Fruit fly (Drosophila melanogaster) whole organism, embryonic: Measurements from ENCODE around the gene Iru.

Source experiments
- CG10209 ChIP-seq: fragments of 200-800 bp; sonication (Bioruptor generic); optimal IDR thresholded peaks from 3 replicates; lab custom pipeline; 2017; ENCODE audit warnings: missing biosample characterization, mild to moderate bottlenecking, missing genetic modification characterization, missing genetic modification reagents
- CG10543 ChIP-seq: fragments of 200-800 bp; sonication (Bioruptor generic); optimal IDR thresholded peaks from 3 replicates; lab custom pipeline; 2017; ENCODE audit warnings: missing biosample characterization, mild to moderate bottlenecking, missing genetic modification characterization, moderate library complexity
- CG12219 ChIP-seq: fragments of 200-800 bp; sonication (Bioruptor generic); optimal IDR thresholded peaks from 3 replicates; lab custom pipeline; 2018; ENCODE audit warnings: missing biosample characterization, mild to moderate bottlenecking, missing genetic modification characterization
- CG12744 ChIP-seq: fragments of 200-800 bp; sonication (Bioruptor generic); optimal IDR thresholded peaks from 2 replicates; lab custom pipeline; 2016; ENCODE audit warnings: missing biosample characterization, missing genetic modification characterization
- CG12769 ChIP-seq: fragments of 200-800 bp; sonication (Bioruptor generic); optimal IDR thresholded peaks from 2 replicates; lab custom pipeline; 2019; ENCODE audit warnings: missing biosample characterization, mild to moderate bottlenecking, missing genetic modification characterization, moderate library complexity
- CG13624 ChIP-seq: fragments of 200-800 bp; sonication (Bioruptor generic); optimal IDR thresholded peaks from 2 replicates; lab custom pipeline; 2016; ENCODE audit warnings: missing biosample characterization, missing genetic modification characterization
- CG14667 ChIP-seq: fragments of 200-800 bp; sonication (Bioruptor generic); IDR thresholded peaks from 2 replicates; pipeline ENCODE4 v1.3.6; 2022; ENCODE audit warnings: missing biosample characterization, missing genetic modification characterization
- CG15073 ChIP-seq: fragments of 200-800 bp; sonication (Bioruptor generic); optimal IDR thresholded peaks from 2 replicates; lab custom pipeline; 2016; ENCODE audit warnings: missing biosample characterization, missing genetic modification characterization
- CG1603 ChIP-seq: fragments of 200-800 bp; sonication (Bioruptor generic); optimal IDR thresholded peaks from 2 replicates; lab custom pipeline; 2019; ENCODE audit warnings: missing biosample characterization, mild to moderate bottlenecking, missing genetic modification characterization, moderate library complexity
- CG17186 ChIP-seq: fragments of 200-800 bp; sonication (Bioruptor generic); optimal IDR thresholded peaks from 3 replicates; lab custom pipeline; 2017; ENCODE audit warnings: missing biosample characterization, missing genetic modification reagents, missing genetic modification characterization
- CG17385 ChIP-seq: fragments of 200-800 bp; sonication (Bioruptor generic); optimal IDR thresholded peaks from 3 replicates; lab custom pipeline; 2018; ENCODE audit warnings: missing biosample characterization, mild to moderate bottlenecking, missing genetic modification characterization
- CG17912 ChIP-seq: fragments of 200-800 bp; sonication (Bioruptor generic); optimal IDR thresholded peaks from 2 replicates; lab custom pipeline; 2018; ENCODE audit warnings: missing biosample characterization, mild to moderate bottlenecking, missing genetic modification characterization
- CG18011 ChIP-seq: fragments of 200-800 bp; sonication (Bioruptor generic); optimal IDR thresholded peaks from 2 replicates; lab custom pipeline; 2017; ENCODE audit warnings: missing biosample characterization, missing genetic modification characterization, mild to moderate bottlenecking, moderate library complexity, missing genotype
- CG2889 ChIP-seq: fragments of 200-800 bp; sonication (Bioruptor generic); IDR thresholded peaks from 3 replicates; pipeline ENCODE4 v1.3.6; 2022; ENCODE audit warnings: missing biosample characterization, missing genetic modification characterization
- CG30403 ChIP-seq: fragments of 200-800 bp; sonication (Bioruptor generic); optimal IDR thresholded peaks from 3 replicates; lab custom pipeline; 2016; ENCODE audit warnings: missing biosample characterization, missing genetic modification characterization
- CG4282 ChIP-seq: fragments of 200-800 bp; sonication (Bioruptor generic); optimal IDR thresholded peaks from 2 replicates; lab custom pipeline; 2016; ENCODE audit warnings: missing biosample characterization, missing genetic modification characterization
- CG4424 ChIP-seq: fragments of 200-800 bp; sonication (Bioruptor generic); optimal IDR thresholded peaks from 3 replicates; lab custom pipeline; 2016; ENCODE audit warnings: missing biosample characterization, missing genetic modification characterization
- CG4854 ChIP-seq: fragments of 200-800 bp; sonication (Bioruptor generic); optimal IDR thresholded peaks from 2 replicates; lab custom pipeline; 2016; ENCODE audit warnings: missing biosample characterization, missing genetic modification characterization, inconsistent platforms
- CG6175 ChIP-seq: fragments of 200-800 bp; sonication (Bioruptor generic); IDR thresholded peaks from 3 replicates; pipeline ENCODE4 v1.3.6; 2022; ENCODE audit warnings: missing biosample characterization, missing genetic modification characterization
- CG7271 ChIP-seq: fragments of 200-800 bp; sonication (Bioruptor generic); optimal IDR thresholded peaks from 2 replicates; lab custom pipeline; 2018; ENCODE audit warnings: missing biosample characterization, mild to moderate bottlenecking, missing genetic modification characterization, moderate library complexity
- CG7556 ChIP-seq: fragments of 200-800 bp; sonication (Bioruptor generic); optimal IDR thresholded peaks from 2 replicates; lab custom pipeline; 2017; ENCODE audit warnings: missing biosample characterization, mild to moderate bottlenecking, missing genetic modification characterization
- CG7786 ChIP-seq: fragments of 200-800 bp; sonication (Bioruptor generic); optimal IDR thresholded peaks from 2 replicates; lab custom pipeline; 2016; ENCODE audit warnings: missing biosample characterization, missing genetic modification characterization
- CG7963 ChIP-seq: fragments of 200-800 bp; sonication (Bioruptor generic); IDR thresholded peaks from 3 replicates; pipeline ENCODE4 v1.3.6; 2022; ENCODE audit warnings: missing biosample characterization, missing genetic modification characterization; ENCODE audit not compliant: partially characterized antibody
- CG8089 ChIP-seq: fragments of 200-800 bp; sonication (Bioruptor generic); optimal IDR thresholded peaks from 3 replicates; lab custom pipeline; 2016; ENCODE audit warnings: missing biosample characterization, missing genetic modification characterization
- CG8281 ChIP-seq: fragments of 200-800 bp; sonication (Bioruptor generic); optimal IDR thresholded peaks from 2 replicates; lab custom pipeline; 2018; ENCODE audit warnings: missing biosample characterization, mild to moderate bottlenecking, missing genetic modification characterization, moderate library complexity
- CG8290 ChIP-seq, 3 experiments: fragments of 200-800 bp; sonication (Bioruptor generic); optimal IDR thresholded peaks; 2 replicates each; lab custom pipeline; 2016 to 2019; ENCODE audit warnings: missing biosample characterization in 3 of 3, missing genetic modification characterization in 3 of 3, mild to moderate bottlenecking in 2 of 3, moderate library complexity in 1 of 3
- CG8388 ChIP-seq: fragments of 200-800 bp; sonication (Bioruptor generic); optimal IDR thresholded peaks from 2 replicates; lab custom pipeline; 2019; ENCODE audit warnings: missing biosample characterization, mild to moderate bottlenecking, missing genetic modification characterization, moderate library complexity
- CTCF ChIP-seq: fragments of 200-800 bp; sonication (Bioruptor generic); optimal IDR thresholded peaks from 2 replicates; lab custom pipeline; 2017; ENCODE audit warnings: missing biosample characterization, mild to moderate bottlenecking, missing genetic modification characterization, moderate library complexity
- D ChIP-seq, 2 experiments: fragments of 200-800 bp in 1 of 2; fragments of >200 bp in 1 of 2; sonication (Bioruptor generic) in 1 of 2; optimal IDR thresholded peaks; 2 replicates in 1 of 2; 3 replicates in 1 of 2; lab custom pipeline; 2017; ENCODE audit warnings: mild to moderate bottlenecking in 1 of 2, missing biosample characterization in 1 of 2, missing genetic modification characterization in 1 of 2, missing genetic modification reagents in 1 of 2
- Fer2 ChIP-seq: fragments of 200-800 bp; sonication (Bioruptor generic); optimal IDR thresholded peaks from 2 replicates; lab custom pipeline; 2018; ENCODE audit warnings: missing biosample characterization, mild to moderate bottlenecking, missing genetic modification characterization, moderate library complexity
- Jarid2 ChIP-seq: fragments of 200-800 bp; sonication (Bioruptor generic); optimal IDR thresholded peaks from 3 replicates; lab custom pipeline; 2017; ENCODE audit warnings: mild to moderate bottlenecking, missing biosample characterization, missing genetic modification reagents, missing genetic modification characterization
- NC2α ChIP-seq: fragments of 200-800 bp; sonication (Bioruptor generic); optimal IDR thresholded peaks from 2 replicates; lab custom pipeline; 2016; ENCODE audit warnings: missing biosample characterization, missing genetic modification characterization
- Nf-YC ChIP-seq: fragments of 200-800 bp; optimal IDR thresholded peaks from 3 replicates; lab custom pipeline; 2019; ENCODE audit warnings: missing biosample characterization, mild to moderate bottlenecking, missing genetic modification characterization, moderate library complexity
- Xbp1 ChIP-seq: fragments of 200-800 bp; sonication (Bioruptor generic); optimal IDR thresholded peaks from 3 replicates; lab custom pipeline; 2016; ENCODE audit warnings: missing biosample characterization, mild to moderate bottlenecking, missing genetic modification characterization
- bbx ChIP-seq: fragments of 200-800 bp; sonication (Bioruptor generic); IDR thresholded peaks from 2 replicates; pipeline ENCODE4 v1.3.6; 2022; ENCODE audit warnings: missing biosample characterization, missing genetic modification characterization; ENCODE audit not compliant: partially characterized antibody
- br ChIP-seq: fragments of >200 bp; optimal IDR thresholded peaks from 2 replicates; lab custom pipeline; 2017
- crc ChIP-seq: fragments of 200-800 bp; sonication (Bioruptor generic); optimal IDR thresholded peaks from 2 replicates; lab custom pipeline; 2016; ENCODE audit warnings: missing biosample characterization, missing genetic modification characterization
- da ChIP-seq: fragments of 200-800 bp; sonication (Bioruptor generic); optimal IDR thresholded peaks from 2 replicates; lab custom pipeline; 2016; ENCODE audit warnings: missing biosample characterization, missing genetic modification characterization
- danr ChIP-seq: fragments of 200-800 bp; sonication (Bioruptor generic); IDR thresholded peaks from 2 replicates; pipeline ENCODE4 v1.3.6; 2022; ENCODE audit warnings: missing biosample characterization, missing genetic modification characterization
- disco-r ChIP-seq: fragments of 200-800 bp; sonication (Bioruptor generic); optimal IDR thresholded peaks from 2 replicates; lab custom pipeline; 2016; ENCODE audit warnings: missing biosample characterization, missing genetic modification characterization
- fd102C ChIP-seq: fragments of 200-800 bp; sonication (Bioruptor generic); optimal IDR thresholded peaks from 2 replicates; lab custom pipeline; 2018; ENCODE audit warnings: missing biosample characterization, mild to moderate bottlenecking, missing genetic modification characterization, moderate library complexity
- fru ChIP-seq: fragments of >200 bp; optimal IDR thresholded peaks from 2 replicates; lab custom pipeline; 2017
- fu2 ChIP-seq: fragments of 200-800 bp; sonication (Bioruptor generic); optimal IDR thresholded peaks from 2 replicates; lab custom pipeline; 2016; ENCODE audit warnings: missing biosample characterization, missing genetic modification characterization
- inv ChIP-seq: fragments of 200-800 bp; sonication (Bioruptor generic); IDR thresholded peaks from 2 replicates; pipeline ENCODE4 v1.3.6; 2022; ENCODE audit warnings: missing biosample characterization, missing genetic modification characterization; ENCODE audit not compliant: partially characterized antibody
- repo ChIP-seq: fragments of 200-800 bp; sonication (Bioruptor generic); optimal IDR thresholded peaks from 2 replicates; lab custom pipeline; 2016; ENCODE audit warnings: missing biosample characterization, missing genetic modification characterization
- rib ChIP-seq: fragments of 200-800 bp; sonication (Bioruptor generic); IDR thresholded peaks from 2 replicates; pipeline ENCODE4 v1.3.6; 2022; ENCODE audit warnings: missing biosample characterization, missing genetic modification characterization
- salm ChIP-seq: fragments of 200-800 bp; sonication (Bioruptor generic); optimal IDR thresholded peaks from 2 replicates; lab custom pipeline; 2018; ENCODE audit warnings: missing biosample characterization, mild to moderate bottlenecking, missing genetic modification characterization
- tgo ChIP-seq: fragments of 200-800 bp; sonication (Bioruptor generic); IDR thresholded peaks from 3 replicates; pipeline ENCODE4 v1.3.6; 2022; ENCODE audit warnings: missing biosample characterization, missing genetic modification characterization
- tio ChIP-seq: fragments of 200-800 bp; sonication (Bioruptor generic); optimal IDR thresholded peaks from 2 replicates; lab custom pipeline; 2017; ENCODE audit warnings: missing biosample characterization, missing genetic modification characterization, inconsistent platforms
- tna ChIP-seq: fragments of 200-800 bp; sonication (Bioruptor generic); IDR thresholded peaks from 2 replicates; pipeline ENCODE4 v1.3.6; 2022; ENCODE audit warnings: missing biosample characterization, missing genetic modification characterization; ENCODE audit not compliant: partially characterized antibody
- tup ChIP-seq: fragments of 200-800 bp; sonication (Bioruptor generic); optimal IDR thresholded peaks from 2 replicates; lab custom pipeline; 2016; ENCODE audit warnings: missing biosample characterization, mild to moderate bottlenecking, missing genetic modification characterization, moderate library complexity

The Iru gene

dm6 chr3R:9039448-9039847 is 33.2 kb downstream of the Iru start, which contains the start of gene neur (continued):
- TF ChIP-seq CG17385 (GFP tag; lab: Kevin White, UChicago), result no peak
- TF ChIP-seq NC2α (GFP tag; lab: Kevin White, UChicago), result no peak
- TF ChIP-seq CG13624 (GFP tag; lab: Kevin White, UChicago), result no peak
- no peak for TF ChIP-seq fd102C (GFP tag; lab: Kevin White, UChicago)
- TF ChIP-seq tgo (GFP tag; lab: Robert Waterston, UW), result peak; percentile 29; the same call in 2 of the 3 replicates
- peak; percentile 35 for TF ChIP-seq CG4854
- TF ChIP-seq CG7271 (tag; lab: Kevin White, UChicago), result no peak
- peak; percentile 38 for TF ChIP-seq CG17186
- TF ChIP-seq inv, result peak; percentile 65
- no peak for TF ChIP-seq danr (GFP tag; lab: Robert Waterston, UW)
- no peak for TF ChIP-seq crc (GFP tag; lab: Kevin White, UChicago)
- no peak for TF ChIP-seq CG8089 (GFP tag; lab: Kevin White, UChicago)
- TF ChIP-seq CG7556 (GFP tag; lab: Kevin White, UChicago), result no peak
- TF ChIP-seq fru, result no peak
- no peak for TF ChIP-seq CG18011 (GFP tag; lab: Kevin White, UChicago)
- peak; percentile 26 for TF ChIP-seq CG30403 (GFP tag; lab: Kevin White, UChicago)
- TF ChIP-seq CG10543 (GFP tag; lab: Kevin White, UChicago), result no peak
- TF ChIP-seq CTCF (GFP tag; lab: Kevin White, UChicago), result peak; percentile 7
- no peak for TF ChIP-seq CG2889 (GFP tag; lab: Robert Waterston, UW)
- no peak for TF ChIP-seq br
- TF ChIP-seq CG1603 (tag; lab: Kevin White, UChicago), result peak; percentile 29
- TF ChIP-seq CG8290 (GFP tag; optimal IDR thresholded peaks at IDR 0.05; lab: Kevin White, UChicago), result peak; percentile 24
- peak in 1 of 2 experiments; percentile 1 for TF ChIP-seq CG8290 (tag; optimal IDR thresholded peaks at IDR 0.05; lab: Kevin White, UChicago)
- peak; percentile 60; the same call in 1 of the 2 replicates for TF ChIP-seq bbx (GFP tag; lab: Robert Waterston, UW)
- TF ChIP-seq rib (GFP tag; lab: Robert Waterston, UW), result no peak
- no peak for TF ChIP-seq CG15073 (GFP tag; lab: Kevin White, UChicago)
- TF ChIP-seq CG8281 (tag; lab: Kevin White, UChicago), result no peak
- no peak for TF ChIP-seq fu2 (GFP tag; lab: Kevin White, UChicago)
- TF ChIP-seq salm, result no peak
- TF ChIP-seq CG7963 (GFP tag; lab: Robert Waterston, UW), result peak; percentile 40; the same call in 1 of the 3 replicates
- TF ChIP-seq CG12219 (GFP tag; lab: Kevin White, UChicago), result no peak
- TF ChIP-seq da, result no peak
- TF ChIP-seq CG17912 (GFP tag; lab: Kevin White, UChicago), result no peak
- TF ChIP-seq CG14667 (GFP tag; lab: Robert Waterston, UW), result no peak
- no peak for TF ChIP-seq CG7786
- TF ChIP-seq D (optimal IDR thresholded peaks at IDR 0.05; lab: Kevin White, UChicago), result no peak
- TF ChIP-seq D (GFP tag; optimal IDR thresholded peaks at IDR 0.05; lab: Kevin White, UChicago), result no peak
- TF ChIP-seq Xbp1 (GFP tag; lab: Kevin White, UChicago), result no peak
- TF ChIP-seq Nf-YC, result peak; percentile 41
- TF ChIP-seq tup (GFP tag; lab: Kevin White, UChicago), result no peak
- TF ChIP-seq CG12744 (GFP tag; lab: Kevin White, UChicago), result no peak
- TF ChIP-seq Fer2 (tag; lab: Kevin White, UChicago), result no peak
- TF ChIP-seq CG10209 (GFP tag; lab: Kevin White, UChicago), result no peak
- TF ChIP-seq tio (GFP tag; lab: Kevin White, UChicago), result no peak
- no peak for TF ChIP-seq Jarid2 (GFP tag; lab: Kevin White, UChicago)
- no peak for TF ChIP-seq tna (GFP tag; lab: Robert Waterston, UW)
- TF ChIP-seq CG4424 (GFP tag; lab: Kevin White, UChicago), result peak; percentile 1
- no peak for TF ChIP-seq CG6175 (GFP tag; lab: Robert Waterston, UW)
- TF ChIP-seq disco-r (GFP tag; lab: Kevin White, UChicago), result no peak
- no peak for TF ChIP-seq CG12769 (tag; lab: Kevin White, UChicago)
- TF ChIP-seq repo (GFP tag; lab: Kevin White, UChicago), result no peak
- no peak for TF ChIP-seq CG8388 (GFP tag; lab: Kevin White, UChicago)
- no peak for TF ChIP-seq CG4282 (GFP tag; lab: Kevin White, UChicago)
